Worm (Caenorhabditis elegans): ENCODE measurements around the gene nas-9.
A peak's percentile ranks its signal among the peaks of the same experiment; 100 is the strongest.

The nas-9 gene

ce11 chrV:4834277-4834676, 5.5 kb downstream of the nas-9 start, which contains the start of gene C37H5.14:
Gene C37H5.14 (minus strand): TSS chrV:4834377.
- no peak for TF ChIP-seq aly-1 (tag; optimal IDR thresholded peaks at IDR 0.05)
- TF ChIP-seq sea-1 (GFP tag; conservative IDR thresholded peaks at IDR 0.05), result no peak

- no peak for TF ChIP-seq hnd-1 (tag; optimal IDR thresholded peaks at IDR 0.05)
- TF ChIP-seq tbx-37 (GFP tag; conservative IDR thresholded peaks at IDR 0.05), result no peak; the same call in 1 of the 2 replicates
- TF ChIP-seq ceh-13 (GFP tag; optimal IDR thresholded peaks at IDR 0.05), result no peak
- no peak for TF ChIP-seq tbx-11 (GFP tag; IDR thresholded peaks at IDR 0.05)
- TF ChIP-seq aly-1 (tag; optimal IDR thresholded peaks at IDR 0.05), result no peak
- TF ChIP-seq ets-7 (tag; optimal IDR thresholded peaks at IDR 0.05), result no peak
- TF ChIP-seq sea-1 (GFP tag; conservative IDR thresholded peaks at IDR 0.05), result no peak
- peak; percentile 25 for TF ChIP-seq hmg-4 (GFP tag; optimal IDR thresholded peaks at IDR 0.05)
- no peak for TF ChIP-seq hmbx-1 (tag; optimal IDR thresholded peaks at IDR 0.05)
- TF ChIP-seq B0310.2 (tag; optimal IDR thresholded peaks at IDR 0.05), result no peak
- peak; percentile 57 for TF ChIP-seq F13C5.2 (tag; optimal IDR thresholded peaks at IDR 0.05)
- TF ChIP-seq scrt-1 (GFP tag; IDR thresholded peaks at IDR 0.05), result no peak
- no peak for TF ChIP-seq ama-1 (optimal IDR thresholded peaks at IDR 0.05)
- TF ChIP-seq tra-4 (tag; optimal IDR thresholded peaks at IDR 0.05), result no peak
- TF ChIP-seq flt-1 (GFP tag; IDR thresholded peaks at IDR 0.05), result 0 out of 2 replicates have a peak, but pooled peaks have one; percentile 7
- TF ChIP-seq pes-1 (GFP tag; IDR thresholded peaks at IDR 0.05), result peak; percentile 63; the same call in 1 of the 2 replicates
- TF ChIP-seq ceh-36 (tag; optimal IDR thresholded peaks at IDR 0.05), result no peak
These were observed 13.0 kb downstream of the nas-9 start, which contains the start of the genes hsp-6 and C37H5.5 for ce11 chrV:4826710-4827380. Gene hsp-6 (minus strand): TSS chrV:4826760. Gene C37H5.5 (plus strand): TSS chrV:4827360.

ce11 chrV:4823683-4824391, 16.0 kb downstream of the nas-9 start:
- TF ChIP-seq ama-1 (optimal IDR thresholded peaks at IDR 0.05), result peak; percentile 27
- no peak for TF ChIP-seq scrt-1 (GFP tag; IDR thresholded peaks at IDR 0.05)

- TF ChIP-seq hmbx-1 (tag; optimal IDR thresholded peaks at IDR 0.05) (no peak), tbx-11 (GFP tag; IDR thresholded peaks at IDR 0.05) (no peak), scrt-1 (GFP tag; IDR thresholded peaks at IDR 0.05) (no peak), ceh-13 (GFP tag; optimal IDR thresholded peaks at IDR 0.05) (no peak), ceh-36 (tag; optimal IDR thresholded peaks at IDR 0.05) (no peak)
These were observed 16.5 kb downstream of the nas-9 start, which contains the start of gene adss-1 for ce11 chrV:4823323-4823682. Gene adss-1 (minus strand): TSS chrV:4823423.

- TF ChIP-seq tbx-37 (GFP tag; conservative IDR thresholded peaks at IDR 0.05) (no peak), flt-1 (GFP tag; IDR thresholded peaks at IDR 0.05) (no peak), scrt-1 (GFP tag; IDR thresholded peaks at IDR 0.05) (no peak), aly-1 (tag; optimal IDR thresholded peaks at IDR 0.05) (no peak)
These were observed 19.2 kb downstream of the nas-9 start for ce11 chrV:4820601-4821000.

ce11 chrV:4818563-4818962, 21.2 kb downstream of the nas-9 start, which contains the start of gene ccep-97:
Gene ccep-97 (minus strand): TSS chrV:4818663.
- no peak for TF ChIP-seq tra-4 (tag; optimal IDR thresholded peaks at IDR 0.05)
- no peak for TF ChIP-seq hmg-4 (GFP tag; optimal IDR thresholded peaks at IDR 0.05)
- TF ChIP-seq sea-1 (GFP tag; conservative IDR thresholded peaks at IDR 0.05), result no peak
- no peak for TF ChIP-seq F13C5.2 (tag; optimal IDR thresholded peaks at IDR 0.05)
- TF ChIP-seq tbx-37 (GFP tag; conservative IDR thresholded peaks at IDR 0.05), result no peak
- no peak for TF ChIP-seq ets-7 (tag; optimal IDR thresholded peaks at IDR 0.05)
- TF ChIP-seq ceh-36 (tag; optimal IDR thresholded peaks at IDR 0.05), result no peak
- TF ChIP-seq pes-1 (GFP tag; IDR thresholded peaks at IDR 0.05), result no peak
- no peak for TF ChIP-seq tbx-11 (GFP tag; IDR thresholded peaks at IDR 0.05)
- no peak for TF ChIP-seq aly-1 (tag; optimal IDR thresholded peaks at IDR 0.05)
- TF ChIP-seq scrt-1 (GFP tag; IDR thresholded peaks at IDR 0.05), result no peak
- TF ChIP-seq hmbx-1 (tag; optimal IDR thresholded peaks at IDR 0.05), result no peak

- TF ChIP-seq hmg-4 (GFP tag; optimal IDR thresholded peaks at IDR 0.05) (no peak), tbx-37 (GFP tag; conservative IDR thresholded peaks at IDR 0.05) (no peak), B0310.2 (tag; optimal IDR thresholded peaks at IDR 0.05) (no peak), F13C5.2 (tag; optimal IDR thresholded peaks at IDR 0.05) (no peak), aly-1 (tag; optimal IDR thresholded peaks at IDR 0.05) (no peak), ceh-36 (tag; optimal IDR thresholded peaks at IDR 0.05) (no peak), sea-1 (GFP tag; conservative IDR thresholded peaks at IDR 0.05) (no peak), ets-7 (tag; optimal IDR thresholded peaks at IDR 0.05) (no peak), pes-1 (GFP tag; IDR thresholded peaks at IDR 0.05) (no peak), tra-4 (tag; optimal IDR thresholded peaks at IDR 0.05) (no peak), ama-1 (optimal IDR thresholded peaks at IDR 0.05) (no peak), hnd-1 (tag; optimal IDR thresholded peaks at IDR 0.05) (no peak)
These were observed 26.0 kb downstream of the nas-9 start for ce11 chrV:4813825-4814224.

- TF ChIP-seq hmbx-1 (tag; optimal IDR thresholded peaks at IDR 0.05) (no peak), tbx-11 (GFP tag; IDR thresholded peaks at IDR 0.05) (no peak), hmg-4 (GFP tag; optimal IDR thresholded peaks at IDR 0.05) (peak; percentile 54)
These were observed 29.2 kb downstream of the nas-9 start for ce11 chrV:4810653-4811052.
